Worm (Caenorhabditis elegans): Measurements from ENCODE around the gene tag-151.

tag-151 gene

ce11 chrII:4710120-4710519 lies at the start of gene tag-151:
Gene tag-151, plus strand, starts transcription at chrII:4710277.
- TF ChIP-seq dao-5 (tag; optimal IDR thresholded peaks at IDR 0.05): no peak
- no peak for TF ChIP-seq W03F9.2 (tag; optimal IDR thresholded peaks at IDR 0.05)
- no peak for TF ChIP-seq him-1 (tag; optimal IDR thresholded peaks at IDR 0.05)

ce11 chrII:4661278-4661677 lies 48.8 kb upstream of the tag-151 start, which contains the start of gene T05A7.13:
Gene T05A7.13, minus strand, starts transcription at chrII:4661378.
- no peak for TF ChIP-seq him-1 (tag; optimal IDR thresholded peaks at IDR 0.05)
- TF ChIP-seq dao-5 (tag; optimal IDR thresholded peaks at IDR 0.05): no peak
- TF ChIP-seq W03F9.2 (tag; optimal IDR thresholded peaks at IDR 0.05): no peak

- TF ChIP-seq him-1 (tag; optimal IDR thresholded peaks at IDR 0.05): no peak
- TF ChIP-seq W03F9.2 (tag; optimal IDR thresholded peaks at IDR 0.05): no peak
- TF ChIP-seq dao-5 (tag; optimal IDR thresholded peaks at IDR 0.05): no peak
Observed at ce11 chrII:4663186-4663585, 46.9 kb upstream of the tag-151 start, which contains the start of gene T05A7.12. Gene T05A7.12, minus strand, starts transcription at chrII:4663286.

ce11 chrII:4665359-4665758 lies 44.7 kb upstream of the tag-151 start, which contains the start of gene T05A7.11:
Gene T05A7.11, minus strand, starts transcription at chrII:4665459.
- TF ChIP-seq dao-5 (tag; optimal IDR thresholded peaks at IDR 0.05): no peak
- TF ChIP-seq him-1 (tag; optimal IDR thresholded peaks at IDR 0.05): no peak
- no peak for TF ChIP-seq W03F9.2 (tag; optimal IDR thresholded peaks at IDR 0.05)

- TF ChIP-seq him-1 (tag; optimal IDR thresholded peaks at IDR 0.05) (no peak), dao-5 (tag; optimal IDR thresholded peaks at IDR 0.05) (no peak), W03F9.2 (tag; optimal IDR thresholded peaks at IDR 0.05) (no peak)
Observed at ce11 chrII:4667572-4667971, 42.5 kb upstream of the tag-151 start, which contains the start of gene fut-5. Gene fut-5, minus strand, starts transcription at chrII:4667672.

ce11 chrII:4671692-4672091 lies 38.4 kb upstream of the tag-151 start, which contains the start of gene T05A7.6:
Gene T05A7.6, minus strand, starts transcription at chrII:4671792.
- TF ChIP-seq him-1 (tag; optimal IDR thresholded peaks at IDR 0.05) (no peak), dao-5 (tag; optimal IDR thresholded peaks at IDR 0.05) (no peak), W03F9.2 (tag; optimal IDR thresholded peaks at IDR 0.05) (no peak)

- TF ChIP-seq him-1 (tag; optimal IDR thresholded peaks at IDR 0.05): no peak
- TF ChIP-seq W03F9.2 (tag; optimal IDR thresholded peaks at IDR 0.05): no peak
- no peak for TF ChIP-seq dao-5 (tag; optimal IDR thresholded peaks at IDR 0.05)
Observed at ce11 chrII:4672584-4673110, 37.4 kb upstream of the tag-151 start, which contains the start of the genes clec-140 and hmg-11. Gene clec-140, plus strand, starts transcription at chrII:4673060. Gene hmg-11, plus strand, starts transcription at chrII:4673085.

- no peak for TF ChIP-seq dao-5 (tag; optimal IDR thresholded peaks at IDR 0.05)
- TF ChIP-seq W03F9.2 (tag; optimal IDR thresholded peaks at IDR 0.05): no peak
- TF ChIP-seq him-1 (tag; optimal IDR thresholded peaks at IDR 0.05): no peak
Observed at ce11 chrII:4673242-4673641, 36.8 kb upstream of the tag-151 start.

ce11 chrII:4673670-4674069 lies 36.4 kb upstream of the tag-151 start:
- TF ChIP-seq W03F9.2 (tag; optimal IDR thresholded peaks at IDR 0.05) (no peak), dao-5 (tag; optimal IDR thresholded peaks at IDR 0.05) (no peak), him-1 (tag; optimal IDR thresholded peaks at IDR 0.05) (no peak)

ce11 chrII:4674188-4674587 lies 35.9 kb upstream of the tag-151 start:
- TF ChIP-seq dao-5 (tag; optimal IDR thresholded peaks at IDR 0.05): no peak
- TF ChIP-seq him-1 (tag; optimal IDR thresholded peaks at IDR 0.05): no peak
- no peak for TF ChIP-seq W03F9.2 (tag; optimal IDR thresholded peaks at IDR 0.05)

ce11 chrII:4675481-4675880 lies 34.6 kb upstream of the tag-151 start, which contains the start of gene T05A7.3:
Gene T05A7.3, plus strand, starts transcription at chrII:4675781.
- TF ChIP-seq him-1 (tag; optimal IDR thresholded peaks at IDR 0.05) (no peak), W03F9.2 (tag; optimal IDR thresholded peaks at IDR 0.05) (no peak), dao-5 (tag; optimal IDR thresholded peaks at IDR 0.05) (no peak)

ce11 chrII:4676241-4676640 lies 33.8 kb upstream of the tag-151 start:
- no peak for TF ChIP-seq him-1 (tag; optimal IDR thresholded peaks at IDR 0.05)
- no peak for TF ChIP-seq W03F9.2 (tag; optimal IDR thresholded peaks at IDR 0.05)
- no peak for TF ChIP-seq dao-5 (tag; optimal IDR thresholded peaks at IDR 0.05)

- TF ChIP-seq W03F9.2 (tag; optimal IDR thresholded peaks at IDR 0.05) (no peak), dao-5 (tag; optimal IDR thresholded peaks at IDR 0.05) (no peak), him-1 (tag; optimal IDR thresholded peaks at IDR 0.05) (no peak)
Observed at ce11 chrII:4677916-4678315, 32.2 kb upstream of the tag-151 start, which contains the start of gene T05A7.1. Gene T05A7.1, plus strand, starts transcription at chrII:4678216.

ce11 chrII:4681391-4681790 lies 28.7 kb upstream of the tag-151 start, which contains the start of gene T05A7.7:
Gene T05A7.7, minus strand, starts transcription at chrII:4681491.
- TF ChIP-seq dao-5 (tag; optimal IDR thresholded peaks at IDR 0.05) (no peak), W03F9.2 (tag; optimal IDR thresholded peaks at IDR 0.05) (no peak), him-1 (tag; optimal IDR thresholded peaks at IDR 0.05) (no peak)

ce11 chrII:4683693-4684092 lies 26.4 kb upstream of the tag-151 start, which contains the start of gene sre-40:
Gene sre-40, minus strand, starts transcription at chrII:4683793.
- TF ChIP-seq dao-5 (tag; optimal IDR thresholded peaks at IDR 0.05) (no peak), him-1 (tag; optimal IDR thresholded peaks at IDR 0.05) (no peak), W03F9.2 (tag; optimal IDR thresholded peaks at IDR 0.05) (no peak)
